Fruit fly (Drosophila melanogaster): ENCODE measurements around the gene Aven.

Gene Aven

DNA sequence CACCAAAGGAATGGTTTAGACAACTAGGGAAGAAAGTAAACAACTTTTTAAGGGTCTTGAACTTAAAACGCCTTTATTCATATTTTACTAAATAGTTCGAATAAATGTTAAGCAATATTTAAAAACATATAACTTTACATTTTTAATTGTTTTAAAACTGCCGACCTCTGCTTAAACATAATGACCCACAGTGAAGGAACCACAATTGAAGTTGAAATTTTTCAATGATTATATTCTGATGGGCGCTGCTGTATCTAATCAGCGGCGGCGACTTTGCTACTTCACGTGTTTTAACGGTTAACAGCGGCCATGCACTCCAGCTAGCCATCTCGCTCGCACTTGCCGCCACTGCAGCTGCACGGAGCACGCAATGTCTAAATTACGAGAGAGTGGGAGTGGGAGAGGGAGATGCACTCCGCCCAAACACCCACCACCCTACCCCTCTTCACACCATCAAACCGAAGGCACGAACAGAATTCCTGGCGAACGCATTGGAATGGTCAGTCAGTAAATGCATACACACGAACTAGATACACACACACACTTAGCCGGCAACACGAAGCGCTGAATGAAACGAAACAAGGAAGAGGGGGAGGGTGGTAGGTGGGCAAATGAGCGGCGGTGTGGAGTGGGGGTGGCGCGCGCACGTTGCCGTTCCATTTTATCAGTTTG is 50.6 kb downstream of the Aven start (continued):
- TF ChIP-seq Hmx (GFP tag; optimal IDR thresholded peaks at IDR 0.05) (no peak), en (GFP tag; optimal IDR thresholded peaks at IDR 0.05) (no peak), Poxn (GFP tag; IDR thresholded peaks at IDR 0.05) (no peak), Side (GFP tag; optimal IDR thresholded peaks at IDR 0.05) (no peak), Oaz (GFP tag; IDR thresholded peaks at IDR 0.05) (0 out of 2 replicates have a peak, but pooled peaks have one; percentile 29), Ets65A (GFP tag) (peak; percentile 18), her (GFP tag; optimal IDR thresholded peaks at IDR 0.05) (no peak), Trl (optimal IDR thresholded peaks at IDR 0.05) (no peak), Trl (GFP tag; optimal IDR thresholded peaks at IDR 0.05) (no peak), CG17612 (GFP tag; IDR thresholded peaks at IDR 0.05) (no peak), HmgZ (tag; optimal IDR thresholded peaks at IDR 0.05) (no peak), gsb (GFP tag; IDR thresholded peaks at IDR 0.05) (peak; percentile 15; the same call in 1 of the 2 replicates), CG1024 (GFP tag; IDR thresholded peaks at IDR 0.05) (no peak), MTF-1 (GFP tag; optimal IDR thresholded peaks at IDR 0.05; ENCODE audit: borderline replicate concordance) (no peak), CG1602 (GFP tag; optimal IDR thresholded peaks at IDR 0.05) (peak; percentile 39), CG10959 (GFP tag; IDR thresholded peaks at IDR 0.05) (no peak), Nf-YA (GFP tag; IDR thresholded peaks at IDR 0.05) (no peak), Dip2 (GFP tag; IDR thresholded peaks at IDR 0.05) (no peak), CG14860 (GFP tag; IDR thresholded peaks at IDR 0.05; ENCODE audit: partially characterized antibody) (no peak), fd96Cb (tag; optimal IDR thresholded peaks at IDR 0.05) (peak; percentile 73), zfh1 (GFP tag; IDR thresholded peaks at IDR 0.05) (0 out of 3 replicates have a peak, but pooled peaks have one; percentile 53), CG32772 (GFP tag; IDR thresholded peaks at IDR 0.05) (peak; percentile 42; the same call in 1 of the 2 replicates), slou (GFP tag; optimal IDR thresholded peaks at IDR 0.05) (no peak), fd3F (GFP tag; optimal IDR thresholded peaks at IDR 0.05) (peak; percentile 39), Bteb2 (GFP tag; optimal IDR thresholded peaks at IDR 0.05) (peak; percentile 31), CG10543 (GFP tag; optimal IDR thresholded peaks at IDR 0.05) (no peak), klu (GFP tag; IDR thresholded peaks at IDR 0.05) (0 out of 2 replicates have a peak, but pooled peaks have one; percentile 8), Usf (GFP tag; optimal IDR thresholded peaks at IDR 0.05) (no peak), Taf1 (GFP tag; IDR thresholded peaks at IDR 0.05) (no peak), bcd (GFP tag; optimal IDR thresholded peaks at IDR 0.05) (peak; percentile 56), twi (tag; optimal IDR thresholded peaks at IDR 0.05) (no peak), sqz (GFP tag; optimal IDR thresholded peaks at IDR 0.05) (no peak), CG33557 (GFP tag; optimal IDR thresholded peaks at IDR 0.05) (no peak), Optix (GFP tag; IDR thresholded peaks at IDR 0.05) (no peak), toy (GFP tag; IDR thresholded peaks at IDR 0.05) (no peak), nau (GFP tag; optimal IDR thresholded peaks at IDR 0.05) (no peak), so (GFP tag; IDR thresholded peaks at IDR 0.05) (0 out of 3 replicates have a peak, but pooled peaks have one; percentile 25), Atf6 (GFP tag; IDR thresholded peaks at IDR 0.05) (peak; percentile 61), CG15011 (GFP tag; optimal IDR thresholded peaks at IDR 0.05) (peak; percentile 58), CG12391 (tag; optimal IDR thresholded peaks at IDR 0.05) (peak; percentile 73), CG8478 (optimal IDR thresholded peaks at IDR 0.05) (peak; percentile 83), CG2202 (tag; optimal IDR thresholded peaks at IDR 0.05) (no peak), Ets97D (GFP tag; optimal IDR thresholded peaks at IDR 0.05) (no peak), trh (GFP tag; optimal IDR thresholded peaks at IDR 0.05) (no peak), CG10366 (GFP tag; IDR thresholded peaks at IDR 0.05) (peak; percentile 29; the same call in 1 of the 2 replicates), BtbVII (GFP tag; optimal IDR thresholded peaks at IDR 0.05) (peak; percentile 30), Dbx (GFP tag; IDR thresholded peaks at IDR 0.05) (no peak), CG6254 (GFP tag; optimal IDR thresholded peaks at IDR 0.05) (no peak), Mes4 (GFP tag; optimal IDR thresholded peaks at IDR 0.05) (no peak), CG14710 (tag; optimal IDR thresholded peaks at IDR 0.05) (peak; percentile 61), kah (GFP tag; optimal IDR thresholded peaks at IDR 0.05) (no peak), CG7786 (GFP tag; optimal IDR thresholded peaks at IDR 0.05) (peak; percentile 6)
